Worm (Caenorhabditis elegans) whole organism, L1 larva: ENCODE results near the gene emb-5.
A peak's percentile ranks its signal among the peaks of the same experiment; 100 is the strongest.

Source experiments
- aha-1 ChIP-seq: fragments of 150-350 bp; optimal IDR thresholded peaks from 2 replicates; lab custom pipeline; 2014; ENCODE audit warnings: missing biosample characterization, missing genetic modification characterization
- ces-1 ChIP-seq: fragments of 150-350 bp; optimal IDR thresholded peaks from 2 replicates; lab custom pipeline; 2014; ENCODE audit warnings: missing biosample characterization, missing genetic modification reagents, missing genetic modification characterization
- dpl-1 ChIP-seq, 3 experiments: fragments of 150-350 bp in 2 of 3; sonication (generic microtip) in 1 of 3; optimal IDR thresholded peaks; 2 replicates each; lab custom pipeline; 2014 to 2017; ENCODE audit warnings: missing biosample characterization in 3 of 3, missing genetic modification characterization in 3 of 3, missing genetic modification reagents in 3 of 3
- nhr-28 ChIP-seq: fragments of 150-350 bp; optimal IDR thresholded peaks from 2 replicates; lab custom pipeline; 2014; ENCODE audit warnings: missing biosample characterization, missing genetic modification characterization
- zag-1 ChIP-seq: fragments of 150-350 bp; optimal IDR thresholded peaks from 2 replicates; lab custom pipeline; 2014; ENCODE audit warnings: missing biosample characterization, missing genetic modification characterization

DNA sequence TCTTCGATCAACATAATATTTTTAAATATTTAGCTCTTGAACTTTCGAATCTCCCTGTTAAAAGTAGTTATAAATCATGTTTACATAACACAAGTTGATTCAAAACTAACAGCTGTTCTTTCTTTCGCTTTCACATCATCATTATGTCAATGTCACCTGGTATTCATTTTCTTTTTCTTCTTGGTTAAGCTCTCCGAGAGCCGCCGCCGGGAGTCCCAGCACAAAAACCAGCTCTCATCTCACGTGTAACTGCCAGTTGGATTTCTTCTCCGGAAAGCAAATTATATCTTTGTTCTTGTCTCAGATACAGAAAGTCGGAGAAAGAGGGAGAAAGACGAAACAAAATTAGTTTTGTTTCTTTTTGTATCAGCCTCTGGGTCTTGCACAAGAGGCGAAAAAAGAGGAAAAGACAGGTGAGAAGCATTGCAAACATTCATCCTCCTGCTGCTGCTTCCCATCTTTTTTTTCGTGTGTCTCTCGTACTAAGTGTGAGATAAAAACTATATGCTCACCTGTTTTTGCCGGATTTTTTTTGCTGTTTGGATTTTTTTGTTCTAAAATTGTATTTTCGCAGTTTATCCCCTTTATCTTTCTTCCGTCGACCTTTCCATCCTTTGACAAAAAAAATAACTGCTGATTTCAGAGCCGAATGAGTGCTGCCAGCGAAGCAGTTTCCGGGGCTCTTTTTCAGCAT, 11.0 kb upstream of the emb-5 start, which contains the start of gene F17C8.3:
- TF ChIP-seq aha-1 (tag; lab: Kevin White, UChicago) (no peak), dpl-1 (GFP tag; optimal IDR thresholded peaks at IDR 0.05; lab: Kevin White, UChicago) (peak in 1 of 3 experiments; percentile 5), zag-1 (tag; lab: Kevin White, UChicago) (no peak), nhr-28 (tag; lab: Kevin White, UChicago) (no peak), ces-1 (no peak)
